Fruit fly (Drosophila melanogaster) whole organism, wandering third instar larva: ENCODE results near the gene JhI-21.

ENCODE experiments used
- Abd-B ChIP-seq: fragments of >200 bp; optimal IDR thresholded peaks from 2 replicates; lab custom pipeline; 2017; ENCODE audit warnings: missing biosample characterization, missing genetic modification characterization
- CG32264 ChIP-seq: fragments of 200-800 bp; sonication (Bioruptor generic); optimal IDR thresholded peaks from 2 replicates; lab custom pipeline; 2016; ENCODE audit warnings: missing biosample characterization, missing genetic modification characterization
- CG9705 ChIP-seq: fragments of 200-800 bp; sonication (Bioruptor generic); optimal IDR thresholded peaks from 2 replicates; lab custom pipeline; 2018; ENCODE audit warnings: missing biosample characterization, mild to moderate bottlenecking, missing genetic modification characterization
- CrebA ChIP-seq: fragments of 200-800 bp; sonication (Bioruptor generic); optimal IDR thresholded peaks from 2 replicates; lab custom pipeline; 2016; ENCODE audit warnings: missing biosample characterization, mild to moderate bottlenecking, missing genetic modification characterization, borderline replicate concordance
- Dfd ChIP-seq: fragments of >200 bp; optimal IDR thresholded peaks from 2 replicates; lab custom pipeline; 2017; ENCODE audit warnings: missing biosample characterization, missing genetic modification characterization
- Dif ChIP-seq: fragments of 200-275, 200-300 bp; sonication (Bioruptor generic); optimal IDR thresholded peaks from 2 replicates; lab custom pipeline; 2018; ENCODE audit warnings: missing biosample characterization, missing genetic modification characterization; ENCODE audit not compliant: partially characterized antibody
- GATAd ChIP-seq: sonication (Bioruptor generic); optimal IDR thresholded peaks from 2 replicates; lab custom pipeline; 2016; ENCODE audit warnings: missing biosample characterization, missing genetic modification characterization
- HLH106 ChIP-seq: fragments of 200-800 bp; optimal IDR thresholded peaks from 3 replicates; lab custom pipeline; 2019; ENCODE audit warnings: missing biosample characterization, mild to moderate bottlenecking, missing genetic modification characterization, moderate library complexity
- Hnf4 ChIP-seq: fragments of 200-800 bp; sonication (Bioruptor generic); optimal IDR thresholded peaks from 2 replicates; lab custom pipeline; 2016; ENCODE audit warnings: missing biosample characterization, mild to moderate bottlenecking, missing genetic modification characterization
- Hr78 ChIP-seq: fragments of >200 bp; optimal IDR thresholded peaks from 2 replicates; lab custom pipeline; 2017; ENCODE audit warnings: missing biosample characterization, missing genetic modification characterization
- Hr83 ChIP-seq: fragments of 200-300 bp; sonication (Bioruptor generic); optimal IDR thresholded peaks from 2 replicates; lab custom pipeline; 2016; ENCODE audit warnings: missing biosample characterization, mild to moderate bottlenecking, missing genetic modification characterization, moderate library complexity; ENCODE audit not compliant: poor library complexity, severe bottlenecking
- Jra ChIP-seq: sonication (Bioruptor generic); optimal IDR thresholded peaks from 2 replicates; lab custom pipeline; 2016; ENCODE audit warnings: missing biosample characterization, missing genetic modification characterization
- Mio ChIP-seq: sonication (Bioruptor generic); optimal IDR thresholded peaks from 2 replicates; lab custom pipeline; 2016; ENCODE audit warnings: missing biosample characterization, missing genetic modification characterization
- Myc ChIP-seq: fragments of >200 bp; optimal IDR thresholded peaks from 2 replicates; lab custom pipeline; 2017
- N ChIP-seq: fragments of >200 bp; optimal IDR thresholded peaks from 2 replicates; lab custom pipeline; 2018; ENCODE audit warnings: missing biosample characterization, missing external identifiers, missing genetic modification characterization
- OdsH ChIP-seq: fragments of 200-800 bp; sonication (Bioruptor generic); optimal IDR thresholded peaks from 2 replicates; lab custom pipeline; 2016; ENCODE audit warnings: missing biosample characterization, mild to moderate bottlenecking, missing genetic modification characterization
- Rel ChIP-seq, 2 experiments: fragments of 200-800 bp; sonication (Bioruptor generic) in 1 of 2; optimal IDR thresholded peaks; 2 replicates in 1 of 2; 3 replicates in 1 of 2; lab custom pipeline; 2016 to 2019; ENCODE audit warnings: mild to moderate bottlenecking in 2 of 2, missing biosample characterization in 2 of 2, missing genetic modification characterization in 2 of 2, moderate library complexity in 1 of 2
- Sp1 ChIP-seq: fragments of 200-800 bp; sonication (Bioruptor generic); optimal IDR thresholded peaks from 3 replicates; lab custom pipeline; 2019; ENCODE audit warnings: missing biosample characterization, mild to moderate bottlenecking, missing genetic modification characterization, moderate library complexity
- Vsx2 ChIP-seq: fragments of 200-300, 225-300 bp; sonication (Bioruptor generic); optimal IDR thresholded peaks from 2 replicates; lab custom pipeline; 2018; ENCODE audit warnings: missing biosample characterization, missing genetic modification characterization; ENCODE audit not compliant: partially characterized antibody
- br ChIP-seq: fragments of 200-800 bp; sonication (Bioruptor generic); optimal IDR thresholded peaks from 2 replicates; lab custom pipeline; 2016; ENCODE audit warnings: missing biosample characterization, missing genetic modification characterization
- brk ChIP-seq: fragments of 200-800 bp; sonication (Bioruptor generic); optimal IDR thresholded peaks from 2 replicates; lab custom pipeline; 2016; ENCODE audit warnings: missing biosample characterization, mild to moderate bottlenecking, missing genetic modification characterization
- dl ChIP-seq, 2 experiments: fragments of 175-275, 200-275 bp in 1 of 2; fragments of 200-275 bp in 1 of 2; sonication (Bioruptor generic); optimal IDR thresholded peaks; lab custom pipeline; 2018; ENCODE audit warnings: mild to moderate bottlenecking in 2 of 2, missing biosample characterization in 2 of 2, missing genetic modification characterization in 2 of 2, moderate library complexity in 2 of 2; ENCODE audit not compliant: partially characterized antibody in 2 of 2, insufficient read depth in 1 of 2
- dmrt93B ChIP-seq: fragments of 200-800 bp; sonication (Bioruptor generic); optimal IDR thresholded peaks from 2 replicates; lab custom pipeline; 2018; ENCODE audit warnings: missing biosample characterization, mild to moderate bottlenecking, missing genetic modification characterization
- dsf ChIP-seq: sonication (Bioruptor generic); optimal IDR thresholded peaks from 2 replicates; lab custom pipeline; 2016; ENCODE audit warnings: missing biosample characterization, missing genetic modification characterization, borderline replicate concordance
- ey ChIP-seq: fragments of 200-800 bp; sonication (Bioruptor generic); optimal IDR thresholded peaks from 2 replicates; lab custom pipeline; 2016; ENCODE audit warnings: missing biosample characterization, missing genetic modification characterization
- foxo ChIP-seq, 2 experiments: fragments of 200-800 bp; sonication (Bioruptor generic); optimal IDR thresholded peaks; 2 replicates in 1 of 2; 3 replicates in 1 of 2; lab custom pipeline; 2016 to 2017; ENCODE audit warnings: missing biosample characterization in 2 of 2, missing genetic modification characterization in 2 of 2
- fru ChIP-seq: fragments of 200-800 bp; sonication (Bioruptor generic); optimal IDR thresholded peaks from 3 replicates; lab custom pipeline; 2016; ENCODE audit warnings: missing biosample characterization, mild to moderate bottlenecking, missing genetic modification characterization
- h ChIP-seq: fragments of 200-800 bp; sonication (Bioruptor generic); optimal IDR thresholded peaks from 3 replicates; lab custom pipeline; 2016; ENCODE audit warnings: missing biosample characterization, mild to moderate bottlenecking, missing genetic modification characterization
- jim ChIP-seq: fragments of 175-275, 200-325 bp; sonication (Bioruptor generic); optimal IDR thresholded peaks from 2 replicates; lab custom pipeline; 2016; ENCODE audit warnings: missing biosample characterization, mild to moderate bottlenecking, missing genetic modification characterization
- lola ChIP-seq: fragments of >200 bp; optimal IDR thresholded peaks from 2 replicates; lab custom pipeline; 2017; ENCODE audit warnings: missing biosample characterization, missing genetic modification characterization
- pan ChIP-seq: fragments of >200 bp; optimal IDR thresholded peaks from 2 replicates; lab custom pipeline; 2017
- psq ChIP-seq: fragments of 200-800 bp; sonication (Bioruptor generic); optimal IDR thresholded peaks from 3 replicates; lab custom pipeline; 2017; ENCODE audit warnings: missing biosample characterization, mild to moderate bottlenecking, missing genetic modification characterization, moderate library complexity
- rgr ChIP-seq: fragments of 200-800 bp; sonication (Bioruptor generic); optimal IDR thresholded peaks from 3 replicates; lab custom pipeline; 2016; ENCODE audit warnings: missing biosample characterization, mild to moderate bottlenecking, missing genetic modification characterization
- sage ChIP-seq: fragments of 200-800 bp; sonication (Bioruptor generic); optimal IDR thresholded peaks from 2 replicates; lab custom pipeline; 2016; ENCODE audit warnings: missing biosample characterization, mild to moderate bottlenecking, missing genetic modification characterization
- sv ChIP-seq: fragments of 200-800 bp; sonication (Bioruptor generic); optimal IDR thresholded peaks from 3 replicates; lab custom pipeline; 2016; ENCODE audit warnings: missing biosample characterization, missing genetic modification characterization
- tai ChIP-seq: sonication (Bioruptor generic); optimal IDR thresholded peaks from 2 replicates; lab custom pipeline; 2016; ENCODE audit warnings: missing biosample characterization, missing genetic modification characterization
- usp ChIP-seq: fragments of >200 bp; optimal IDR thresholded peaks from 2 replicates; lab custom pipeline; 2017; ENCODE audit warnings: missing biosample characterization, missing genetic modification characterization
- woc ChIP-seq: sonication (Bioruptor generic); optimal IDR thresholded peaks from 2 replicates; lab custom pipeline; 2016; ENCODE audit warnings: missing biosample characterization, mild to moderate bottlenecking, missing genetic modification characterization

Gene JhI-21

DNA sequence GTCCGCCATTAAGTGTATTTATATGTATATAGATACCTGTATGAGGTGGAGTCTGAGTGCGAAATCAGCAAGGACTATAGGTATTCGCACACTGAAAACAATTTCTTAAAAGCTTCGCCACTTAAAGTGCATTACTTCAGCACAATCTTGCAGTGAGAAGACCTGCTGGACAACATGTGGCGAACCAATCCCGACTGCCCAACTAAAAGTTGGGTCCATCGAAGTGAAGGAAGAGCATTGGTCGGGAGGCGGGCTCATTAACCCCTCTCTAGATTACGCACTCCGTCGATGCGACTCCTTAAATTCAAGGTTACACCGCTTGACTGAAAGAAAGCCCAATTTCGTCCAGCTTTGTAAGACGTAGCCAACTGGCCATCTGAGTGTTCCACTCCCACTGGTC, 42.6 kb downstream of the JhI-21 start:
- TF ChIP-seq rgr (peak; percentile 40), Dif (GFP tag; lab: Kevin White, UChicago) (no peak), Rel (GFP tag; optimal IDR thresholded peaks at IDR 0.05; lab: Kevin White, UChicago) (no peak), Rel (tag; optimal IDR thresholded peaks at IDR 0.05; lab: Kevin White, UChicago) (no peak), Hr83 (GFP tag; lab: Kevin White, UChicago) (peak; percentile 55), Hnf4 (GFP tag; lab: Kevin White, UChicago) (peak; percentile 26), tai (GFP tag; lab: Kevin White, UChicago) (no peak), sage (peak; percentile 5), ey (GFP tag; lab: Kevin White, UChicago) (peak; percentile 48), h (peak; percentile 43), CG9705 (GFP tag; lab: Kevin White, UChicago) (peak; percentile 32), HLH106 (peak; percentile 28), fru (GFP tag; lab: Kevin White, UChicago) (peak; percentile 46)
- TF ChIP-seq, all 38 proteins: peak for 9

DNA sequence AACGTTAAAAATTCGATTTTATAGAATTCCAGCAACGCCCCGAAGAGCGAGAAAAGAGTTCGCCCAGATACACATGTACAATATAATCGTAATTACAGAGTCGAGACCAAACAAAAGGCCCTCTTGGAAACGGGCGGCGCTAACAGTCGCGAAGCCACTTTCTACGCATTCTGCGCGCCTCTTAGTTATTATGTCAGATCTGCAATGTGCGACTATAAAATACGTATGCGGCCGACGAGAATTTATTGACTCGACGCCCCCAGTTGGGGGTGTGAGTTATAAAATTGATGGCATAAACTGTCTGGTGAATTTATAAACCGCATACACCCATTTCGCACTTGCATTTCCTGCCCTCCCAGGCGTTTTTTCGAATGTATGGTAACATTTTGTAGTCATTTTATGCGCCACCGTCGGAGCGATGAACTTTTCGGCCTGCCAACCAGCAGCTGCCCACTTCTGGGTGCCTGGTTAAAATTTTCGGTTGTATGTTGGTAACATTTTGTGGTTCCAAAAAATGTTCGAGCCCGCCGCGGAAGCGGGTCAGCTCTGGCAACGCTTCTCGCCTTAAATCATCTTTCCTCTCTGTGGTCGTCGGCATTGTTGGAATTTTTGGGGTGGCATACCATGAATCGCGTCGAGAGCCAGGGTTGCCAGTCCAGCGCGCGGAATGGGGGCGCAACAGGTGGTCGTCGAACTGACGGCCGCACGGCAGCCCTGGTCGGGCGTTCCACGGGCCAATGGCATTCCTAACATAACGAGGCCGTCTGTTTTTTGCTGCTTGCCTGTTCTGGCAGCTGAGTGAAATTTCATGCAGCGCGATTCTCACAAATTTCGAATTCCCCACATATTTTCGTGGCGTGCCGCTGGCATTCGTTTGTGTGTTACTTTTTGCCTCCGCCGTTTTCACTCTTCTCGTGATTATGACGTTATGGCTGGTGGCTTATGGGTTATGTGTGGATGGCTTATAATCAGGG, 43.9 kb downstream of the JhI-21 start:
- TF ChIP-seq usp (GFP tag; lab: Kevin White, UChicago) (no peak), OdsH (GFP tag; lab: Kevin White, UChicago) (peak; percentile 74), woc (GFP tag; lab: Kevin White, UChicago) (peak; percentile 91), Mio (GFP tag; lab: Kevin White, UChicago) (no peak), tai (GFP tag; lab: Kevin White, UChicago) (no peak), psq (GFP tag; lab: Kevin White, UChicago) (peak; percentile 65), Rel (GFP tag; optimal IDR thresholded peaks at IDR 0.05; lab: Kevin White, UChicago) (no peak), Rel (tag; optimal IDR thresholded peaks at IDR 0.05; lab: Kevin White, UChicago) (peak; percentile 94), dmrt93B (GFP tag; lab: Kevin White, UChicago) (peak; percentile 51), jim (GFP tag; lab: Kevin White, UChicago) (no peak), h (peak; percentile 96), br (GFP tag; lab: Kevin White, UChicago) (peak; percentile 87), foxo (GFP tag; optimal IDR thresholded peaks at IDR 0.05; lab: Kevin White, UChicago) (peak; percentile 66 to 88), rgr (peak; percentile 66), Jra (GFP tag; lab: Kevin White, UChicago) (peak; percentile 61), dsf (GFP tag; lab: Kevin White, UChicago) (no peak), Hnf4 (GFP tag; lab: Kevin White, UChicago) (peak; percentile 73), N (GFP tag; lab: Kevin White, UChicago) (no peak), fru (GFP tag; lab: Kevin White, UChicago) (peak; percentile 91), sage (no peak), CG9705 (GFP tag; lab: Kevin White, UChicago) (peak; percentile 57), lola (no peak), Abd-B (GFP tag; lab: Kevin White, UChicago) (no peak), CrebA (GFP tag; lab: Kevin White, UChicago) (no peak), Hr83 (GFP tag; lab: Kevin White, UChicago) (peak; percentile 98), CG32264 (GFP tag; lab: Kevin White, UChicago) (peak; percentile 60), GATAd (GFP tag; lab: Kevin White, UChicago) (no peak), dl (GFP tag; optimal IDR thresholded peaks at IDR 0.05; lab: Kevin White, UChicago; ENCODE audit: insufficient read depth in 1 of 2, partially characterized antibody in 2 of 2) (peak; percentile 69 to 78), Dif (GFP tag; lab: Kevin White, UChicago) (no peak), sv (GFP tag; lab: Kevin White, UChicago) (peak; percentile 59), Sp1 (GFP tag; lab: Kevin White, UChicago) (peak; percentile 68), ey (GFP tag; lab: Kevin White, UChicago) (peak; percentile 76), pan (lab: Kevin White, UChicago) (no peak), Hr78 (GFP tag; lab: Kevin White, UChicago) (no peak), HLH106 (peak; percentile 82), Vsx2 (no peak), Dfd (GFP tag; lab: Kevin White, UChicago) (no peak), Myc (lab: Kevin White, UChicago) (no peak), brk (GFP tag; lab: Kevin White, UChicago) (no peak)
